Worm (Caenorhabditis elegans): ENCODE results near the gene txt-13.

Gene txt-13

ce11 chrII:10579655-10580054 lies 9.3 kb downstream of the txt-13 start, which contains the start of gene dohh-1:
Gene dohh-1 (plus strand): TSS chrII:10579955.
- TF ChIP-seq fax-1 (tag; optimal IDR thresholded peaks at IDR 0.05), result no peak
- TF ChIP-seq ama-1 (optimal IDR thresholded peaks at IDR 0.05), result no peak
- no peak for TF ChIP-seq hlh-8 (tag; optimal IDR thresholded peaks at IDR 0.05)
- TF ChIP-seq hlh-6 (tag; optimal IDR thresholded peaks at IDR 0.05), result no peak
- TF ChIP-seq hlh-13 (GFP tag; optimal IDR thresholded peaks at IDR 0.05), result no peak
- no peak for TF ChIP-seq che-1 (tag; optimal IDR thresholded peaks at IDR 0.05)
- TF ChIP-seq sox-2 (GFP tag; IDR thresholded peaks at IDR 0.05), result no peak

- TF ChIP-seq pax-1 (tag; optimal IDR thresholded peaks at IDR 0.05) (no peak), ceh-14 (tag; optimal IDR thresholded peaks at IDR 0.05) (no peak), Y22D7AL.16 (tag; optimal IDR thresholded peaks at IDR 0.05) (no peak), T23F11.4 (GFP tag; optimal IDR thresholded peaks at IDR 0.05) (no peak), elt-2 (tag; optimal IDR thresholded peaks at IDR 0.05) (no peak), ceh-2 (tag; optimal IDR thresholded peaks at IDR 0.05) (no peak), ceh-22 (tag; optimal IDR thresholded peaks at IDR 0.05) (no peak), ceh-45 (GFP tag; IDR thresholded peaks at IDR 0.05) (no peak), ref-2 (tag; optimal IDR thresholded peaks at IDR 0.05) (no peak), dve-1 (tag; optimal IDR thresholded peaks at IDR 0.05) (no peak), elt-4 (tag; optimal IDR thresholded peaks at IDR 0.05) (no peak)
Observed at ce11 chrII:10580833-10581232, 10.4 kb downstream of the txt-13 start, which contains the start of gene dap-3. Gene dap-3 (plus strand): TSS chrII:10581133.

ce11 chrII:10582318-10582717 lies 11.9 kb downstream of the txt-13 start, which contains the start of gene mrps-22:
Gene mrps-22 (plus strand): TSS chrII:10582618.
- TF ChIP-seq nhr-11 (tag; optimal IDR thresholded peaks at IDR 0.05), result no peak
- no peak for TF ChIP-seq ceh-6 (GFP tag; optimal IDR thresholded peaks at IDR 0.05)
- no peak for TF ChIP-seq mec-3 (tag; optimal IDR thresholded peaks at IDR 0.05; ENCODE audit: borderline replicate concordance)
- TF ChIP-seq fkh-10 (GFP tag; optimal IDR thresholded peaks at IDR 0.05), result no peak
- no peak for TF ChIP-seq ceh-19 (GFP tag; optimal IDR thresholded peaks at IDR 0.05)
- no peak for TF ChIP-seq ceh-31 (tag; optimal IDR thresholded peaks at IDR 0.05)
- TF ChIP-seq ceh-22 (tag; optimal IDR thresholded peaks at IDR 0.05), result no peak
- no peak for TF ChIP-seq pag-3 (tag; optimal IDR thresholded peaks at IDR 0.05; ENCODE audit: borderline replicate concordance)
- no peak for TF ChIP-seq unc-42 (tag; optimal IDR thresholded peaks at IDR 0.05)
- no peak for TF ChIP-seq pha-4 (tag; optimal IDR thresholded peaks at IDR 0.05)
- TF ChIP-seq zip-5 (tag; optimal IDR thresholded peaks at IDR 0.05), result no peak
- TF ChIP-seq ama-1 (optimal IDR thresholded peaks at IDR 0.05), result no peak
- TF ChIP-seq lim-6 (tag; optimal IDR thresholded peaks at IDR 0.05), result no peak
- TF ChIP-seq eyg-1 (tag; optimal IDR thresholded peaks at IDR 0.05), result no peak
- TF ChIP-seq ceh-2 (tag; optimal IDR thresholded peaks at IDR 0.05), result no peak
- no peak for TF ChIP-seq C38D4.7 (GFP tag; optimal IDR thresholded peaks at IDR 0.05)

ce11 chrII:10584036-10584435 lies 13.6 kb downstream of the txt-13 start, which contains the start of gene algn-9:
Gene algn-9 (plus strand): TSS chrII:10584336.
- no peak for TF ChIP-seq ref-2 (tag; optimal IDR thresholded peaks at IDR 0.05)
- TF ChIP-seq sox-4 (tag; optimal IDR thresholded peaks at IDR 0.05), result no peak
- no peak for TF ChIP-seq ama-1 (optimal IDR thresholded peaks at IDR 0.05)
- TF ChIP-seq K02D7.2 (tag; optimal IDR thresholded peaks at IDR 0.05), result no peak
- no peak for TF ChIP-seq syd-9 (tag; optimal IDR thresholded peaks at IDR 0.05)
- no peak for TF ChIP-seq ceh-9 (tag; optimal IDR thresholded peaks at IDR 0.05)
- no peak for TF ChIP-seq sdc-2 (tag; optimal IDR thresholded peaks at IDR 0.05)

- TF ChIP-seq pha-4 (tag; optimal IDR thresholded peaks at IDR 0.05) (no peak), C38D4.7 (GFP tag; optimal IDR thresholded peaks at IDR 0.05) (no peak), tbx-7 (tag; optimal IDR thresholded peaks at IDR 0.05) (no peak), ets-4 (tag; optimal IDR thresholded peaks at IDR 0.05) (no peak), ceh-30 (tag; optimal IDR thresholded peaks at IDR 0.05) (no peak), ceh-18 (tag; optimal IDR thresholded peaks at IDR 0.05) (no peak), nfya-1 (tag; optimal IDR thresholded peaks at IDR 0.05) (no peak), unc-55 (GFP tag; optimal IDR thresholded peaks at IDR 0.05) (no peak), tbx-2 (tag; optimal IDR thresholded peaks at IDR 0.05) (no peak), K02D7.2 (tag; optimal IDR thresholded peaks at IDR 0.05) (no peak), unc-3 (GFP tag; conservative IDR thresholded peaks at IDR 0.05) (no peak), unc-3 (tag; optimal IDR thresholded peaks at IDR 0.05) (no peak), fkh-10 (GFP tag; optimal IDR thresholded peaks at IDR 0.05) (no peak), ztf-16 (tag; optimal IDR thresholded peaks at IDR 0.05) (no peak), ceh-45 (GFP tag; IDR thresholded peaks at IDR 0.05) (no peak), F13H6.1 (tag; optimal IDR thresholded peaks at IDR 0.05) (no peak), pax-1 (tag; optimal IDR thresholded peaks at IDR 0.05) (no peak), T23F11.4 (GFP tag; optimal IDR thresholded peaks at IDR 0.05) (no peak)
Observed at ce11 chrII:10587742-10588141, 17.3 kb downstream of the txt-13 start, which contains the start of gene crn-3. Gene crn-3 (plus strand): TSS chrII:10588042.
